Worm (Caenorhabditis elegans) whole organism, early embryonic: ENCODE data around the gene R102.6.

Source experiments
- B0310.2 ChIP-seq: sonication (generic microtip); optimal IDR thresholded peaks from 2 replicates; lab custom pipeline; 2016; ENCODE audit warnings: mild to moderate bottlenecking, missing genetic modification characterization, missing compliant biosample characterization
- F13C5.2 ChIP-seq: sonication (generic microtip); optimal IDR thresholded peaks from 2 replicates; lab custom pipeline; 2017; ENCODE audit warnings: mild to moderate bottlenecking, missing genetic modification characterization, inconsistent platforms, missing compliant biosample characterization
- aly-1 ChIP-seq: sonication (generic microtip); optimal IDR thresholded peaks from 2 replicates; lab custom pipeline; 2016; ENCODE audit warnings: missing genetic modification characterization, missing compliant biosample characterization
- ama-1 ChIP-seq: fragments of 150-350 bp; optimal IDR thresholded peaks from 2 replicates; lab custom pipeline; 2014
- ceh-36 ChIP-seq: sonication (generic microtip); optimal IDR thresholded peaks from 2 replicates; lab custom pipeline; 2016; ENCODE audit warnings: missing genetic modification characterization, inconsistent platforms, missing compliant biosample characterization
- ets-7 ChIP-seq: sonication (generic microtip); optimal IDR thresholded peaks from 2 replicates; lab custom pipeline; 2016; ENCODE audit warnings: missing genotype, missing genetic modification characterization, missing compliant biosample characterization
- hmg-4 ChIP-seq: fragments of 200-800 bp; sonication (Bioruptor generic); optimal IDR thresholded peaks from 2 replicates; lab custom pipeline; 2018; ENCODE audit warnings: mild to moderate bottlenecking, missing genetic modification characterization, missing compliant biosample characterization
- sea-1 ChIP-seq: fragments of 200-800 bp; sonication (Bioruptor generic); conservative IDR thresholded peaks from 2 replicates; pipeline ENCODE4 v1.3.6; 2022; ENCODE audit warnings: missing genetic modification characterization, missing compliant biosample characterization
- tbx-11 ChIP-seq: fragments of 200-800 bp; sonication (Bioruptor generic); IDR thresholded peaks from 2 replicates; pipeline ENCODE4 v1.3.6; 2022; ENCODE audit warnings: missing genetic modification characterization, missing compliant biosample characterization

DNA sequence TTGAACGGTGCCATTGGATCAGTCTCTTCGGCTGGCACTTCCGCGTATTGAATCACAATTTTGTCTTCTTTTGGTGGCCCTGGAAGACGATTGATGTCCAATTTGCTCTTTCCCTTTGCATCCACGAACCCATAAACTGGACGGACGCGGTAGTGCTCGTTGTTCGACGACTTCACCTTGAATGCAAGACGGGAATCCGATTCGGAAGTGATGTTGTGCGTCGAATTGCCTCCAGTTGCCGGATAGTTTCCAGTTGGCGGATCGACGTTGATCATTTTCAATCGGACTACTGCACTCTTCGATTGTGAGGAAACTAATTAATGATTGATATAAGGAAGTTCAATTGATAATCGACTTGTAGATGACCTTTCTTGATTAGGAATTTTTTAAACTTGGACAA, 32.3 kb upstream of the R102.6 start, which contains the start of gene ssp-34:
- TF ChIP-seq hmg-4 (GFP tag; lab: Kevin White, UChicago) (no peak), ama-1 (lab: Kevin White, UChicago) (no peak), B0310.2 (no peak), F13C5.2 (tag; lab: Kevin White, UChicago) (no peak), tbx-11 (GFP tag; lab: Robert Waterston, UW) (no peak), sea-1 (no peak), aly-1 (tag; lab: Kevin White, UChicago) (no peak), ets-7 (tag; lab: Kevin White, UChicago) (no peak), ceh-36 (tag; lab: Kevin White, UChicago) (no peak)
